Fruit fly (Drosophila melanogaster) whole organism, prepupa: ENCODE results near the gene CG17349.

Experiments
- Blimp-1 ChIP-seq: fragments of 200-800 bp; sonication (Bioruptor generic); optimal IDR thresholded peaks from 3 replicates; lab custom pipeline; 2017; ENCODE audit warnings: missing biosample characterization, missing genetic modification characterization, mild to moderate bottlenecking, moderate library complexity, missing genetic modification reagents
- CG10631 ChIP-seq: fragments of 200-800 bp; sonication (Bioruptor generic); optimal IDR thresholded peaks from 2 replicates; lab custom pipeline; 2016; ENCODE audit warnings: missing biosample characterization, missing genetic modification characterization
- CG10669 ChIP-seq: fragments of 200-800 bp; sonication (Bioruptor generic); optimal IDR thresholded peaks from 3 replicates; lab custom pipeline; 2018; ENCODE audit warnings: missing biosample characterization, mild to moderate bottlenecking, missing genetic modification characterization, moderate library complexity
- CG11294 ChIP-seq: fragments of 200-800 bp; sonication (Bioruptor generic); IDR thresholded peaks from 2 replicates; pipeline ENCODE4 v1.3.6; 2022; ENCODE audit warnings: missing biosample characterization, missing genetic modification characterization
- CG16779 ChIP-seq: fragments of 200-800 bp; sonication (Bioruptor generic); optimal IDR thresholded peaks from 3 replicates; lab custom pipeline; 2017; ENCODE audit warnings: missing biosample characterization, mild to moderate bottlenecking, missing genetic modification characterization
- CG3032 ChIP-seq: fragments of 200-800 bp; optimal IDR thresholded peaks from 2 replicates; lab custom pipeline; 2019; ENCODE audit warnings: missing biosample characterization, mild to moderate bottlenecking, missing genetic modification characterization, moderate library complexity
- CG31627 ChIP-seq: fragments of 200-800 bp; sonication (Bioruptor generic); optimal IDR thresholded peaks from 3 replicates; lab custom pipeline; 2016; ENCODE audit warnings: missing biosample characterization, missing genetic modification characterization
- CG32006 ChIP-seq: fragments of 200-800 bp; sonication (Bioruptor generic); optimal IDR thresholded peaks from 3 replicates; lab custom pipeline; 2017; ENCODE audit warnings: missing biosample characterization, mild to moderate bottlenecking, missing genetic modification characterization
- CG6163 ChIP-seq: fragments of 200-800 bp; sonication (Bioruptor generic); IDR thresholded peaks from 3 replicates; pipeline ENCODE4 v1.3.6; 2022; ENCODE audit warnings: missing biosample characterization, missing genetic modification characterization
- CG6276 ChIP-seq: fragments of 200-800 bp; sonication (Bioruptor generic); optimal IDR thresholded peaks from 2 replicates; lab custom pipeline; 2017; ENCODE audit warnings: missing biosample characterization, mild to moderate bottlenecking, missing genetic modification characterization
- CG6792 ChIP-seq: fragments of 200-800 bp; sonication (Bioruptor generic); optimal IDR thresholded peaks from 3 replicates; lab custom pipeline; 2016; ENCODE audit warnings: missing biosample characterization, missing genetic modification characterization
- CG7368 ChIP-seq: fragments of 200-800 bp; sonication (Bioruptor generic); optimal IDR thresholded peaks from 3 replicates; lab custom pipeline; 2016; ENCODE audit warnings: missing biosample characterization, missing genetic modification characterization
- CG8119 ChIP-seq: fragments of 200-800 bp; sonication (Bioruptor generic); IDR thresholded peaks from 3 replicates; pipeline ENCODE4 v1.3.6; 2022; ENCODE audit warnings: missing biosample characterization, missing genetic modification characterization
- CG8319 ChIP-seq: fragments of 200-800 bp; sonication (Bioruptor generic); optimal IDR thresholded peaks from 3 replicates; lab custom pipeline; 2016; ENCODE audit warnings: missing biosample characterization, missing genetic modification characterization
- CG8632 ChIP-seq: fragments of 200-800 bp; sonication (Bioruptor generic); optimal IDR thresholded peaks from 3 replicates; lab custom pipeline; 2016; ENCODE audit warnings: missing biosample characterization, missing genetic modification characterization
- Eip75B ChIP-seq: fragments of 200-800 bp; sonication (Bioruptor generic); optimal IDR thresholded peaks from 3 replicates; lab custom pipeline; 2016; ENCODE audit warnings: missing biosample characterization, missing genetic modification characterization
- Eip78C ChIP-seq: fragments of 200-800 bp; sonication (Bioruptor generic); peaks from one replicate; lab custom pipeline; 2016; ENCODE audit warnings: missing biosample characterization, missing genetic modification characterization
- Eip93F ChIP-seq: fragments of 200-800 bp; sonication (Bioruptor generic); optimal IDR thresholded peaks from 2 replicates; lab custom pipeline; 2016; ENCODE audit warnings: missing biosample characterization, mild to moderate bottlenecking, missing genetic modification characterization
- Ets21C ChIP-seq: fragments of 200-800 bp; sonication (Bioruptor generic); optimal IDR thresholded peaks from 3 replicates; lab custom pipeline; 2016; ENCODE audit warnings: missing biosample characterization, missing genetic modification characterization
- Ets96B ChIP-seq: fragments of 200-800 bp; optimal IDR thresholded peaks from 2 replicates; lab custom pipeline; 2019; ENCODE audit warnings: missing biosample characterization, mild to moderate bottlenecking, missing genetic modification characterization, moderate library complexity
- Gug ChIP-seq: fragments of 200-800 bp; sonication (Bioruptor generic); IDR thresholded peaks from 2 replicates; pipeline ENCODE4 v1.3.6; 2022; ENCODE audit warnings: missing biosample characterization, missing genetic modification characterization
- Hr38 ChIP-seq: sonication (Bioruptor generic); optimal IDR thresholded peaks from 2 replicates; lab custom pipeline; 2016; ENCODE audit warnings: missing biosample characterization, missing genetic modification characterization
- Lpt ChIP-seq: fragments of 200-800 bp; sonication (Bioruptor generic); optimal IDR thresholded peaks from 3 replicates; lab custom pipeline; 2016; ENCODE audit warnings: missing biosample characterization, missing genetic modification characterization
- OdsH ChIP-seq: fragments of 200-800 bp; sonication (Bioruptor generic); optimal IDR thresholded peaks from 3 replicates; lab custom pipeline; 2016; ENCODE audit warnings: missing biosample characterization, missing genetic modification characterization
- Sox102F ChIP-seq: fragments of 200-800 bp; sonication (Bioruptor generic); optimal IDR thresholded peaks from 2 replicates; lab custom pipeline; 2016; ENCODE audit warnings: missing biosample characterization, mild to moderate bottlenecking, missing genetic modification characterization
- Sox14 ChIP-seq: fragments of 200-800 bp; sonication (Bioruptor generic); optimal IDR thresholded peaks from 3 replicates; lab custom pipeline; 2016; ENCODE audit warnings: missing biosample characterization, missing genetic modification characterization
- Sox15 ChIP-seq: fragments of 200-800 bp; sonication (Bioruptor generic); optimal IDR thresholded peaks from 3 replicates; lab custom pipeline; 2016; ENCODE audit warnings: missing biosample characterization, missing genetic modification characterization
- achi ChIP-seq: fragments of 200-800 bp; sonication (Bioruptor generic); optimal IDR thresholded peaks from 3 replicates; lab custom pipeline; 2016; ENCODE audit warnings: missing biosample characterization, missing genetic modification characterization
- acj6 ChIP-seq: fragments of 200-800 bp; sonication (Bioruptor generic); optimal IDR thresholded peaks from 3 replicates; lab custom pipeline; 2016; ENCODE audit warnings: missing biosample characterization, missing genetic modification characterization
- dac ChIP-seq: fragments of 200-800 bp; sonication (Bioruptor generic); optimal IDR thresholded peaks from 2 replicates; lab custom pipeline; 2017; ENCODE audit warnings: missing biosample characterization, mild to moderate bottlenecking, missing genetic modification characterization
- fd59A ChIP-seq: fragments of 200-800 bp; sonication (Bioruptor generic); optimal IDR thresholded peaks from 2 replicates; lab custom pipeline; 2017; ENCODE audit warnings: missing biosample characterization, mild to moderate bottlenecking, missing genetic modification characterization, missing genetic modification reagents
- fkh ChIP-seq: fragments of 200-800 bp; sonication (Bioruptor generic); optimal IDR thresholded peaks from 3 replicates; lab custom pipeline; 2017; ENCODE audit warnings: missing biosample characterization, mild to moderate bottlenecking, missing genetic modification characterization, moderate library complexity
- net ChIP-seq: fragments of 200-800 bp; sonication (Bioruptor generic); optimal IDR thresholded peaks from 3 replicates; lab custom pipeline; 2016; ENCODE audit warnings: missing biosample characterization, missing genetic modification characterization
- salr ChIP-seq, 2 experiments: fragments of 200-800 bp; sonication (Bioruptor generic); optimal IDR thresholded peaks; 3 replicates each; lab custom pipeline; 2016 to 2018; ENCODE audit warnings: missing biosample characterization in 2 of 2, missing genetic modification characterization in 2 of 2, mild to moderate bottlenecking in 1 of 2
- ss ChIP-seq, 2 experiments: fragments of 200-800 bp; sonication (Bioruptor generic); optimal IDR thresholded peaks; 2 replicates in 1 of 2; 3 replicates in 1 of 2; lab custom pipeline; 2017 to 2018; ENCODE audit warnings: mild to moderate bottlenecking in 2 of 2, missing biosample characterization in 2 of 2, missing genetic modification characterization in 2 of 2, moderate library complexity in 1 of 2
- topi ChIP-seq: fragments of 200-800 bp; sonication (Bioruptor generic); optimal IDR thresholded peaks from 3 replicates; lab custom pipeline; 2016; ENCODE audit warnings: missing biosample characterization, missing genetic modification characterization
- vri ChIP-seq: fragments of 200-800 bp; sonication (Bioruptor generic); optimal IDR thresholded peaks from 3 replicates; lab custom pipeline; 2016; ENCODE audit warnings: missing biosample characterization, mild to moderate bottlenecking, missing genetic modification characterization

Gene CG17349

dm6 chr2L:19416602-19417497 is 46.6 kb downstream of the CG17349 start, which contains the start of gene Lectin-galC1 (continued):
- peak; percentile 75 for TF ChIP-seq net (GFP tag; lab: Kevin White, UChicago)
- peak; percentile 12 for TF ChIP-seq CG6792 (GFP tag; lab: Kevin White, UChicago)
- peak; percentile 76 for TF ChIP-seq Eip78C
- TF ChIP-seq Eip75B (GFP tag; lab: Kevin White, UChicago): peak; percentile 37
- TF ChIP-seq fkh: peak; percentile 77
- TF ChIP-seq Lpt (GFP tag; lab: Kevin White, UChicago): peak; percentile 66
- TF ChIP-seq ss (GFP tag; optimal IDR thresholded peaks at IDR 0.05; lab: Kevin White, UChicago): no peak
- peak; percentile 32 for TF ChIP-seq dac (GFP tag; lab: Kevin White, UChicago)
- TF ChIP-seq fd59A (GFP tag; lab: Kevin White, UChicago): no peak
- peak; percentile 4 for TF ChIP-seq topi
- peak; percentile 4 for TF ChIP-seq CG10669
- peak; percentile 72 for TF ChIP-seq achi (GFP tag; lab: Kevin White, UChicago)
- peak; percentile 42 for TF ChIP-seq CG16779 (tag; lab: Kevin White, UChicago)
- peak; percentile 49 for TF ChIP-seq acj6
- no peak for TF ChIP-seq Blimp-1 (GFP tag; lab: Kevin White, UChicago)
- no peak for TF ChIP-seq Ets96B (tag; lab: Kevin White, UChicago)
- TF ChIP-seq CG8119 (GFP tag; lab: Robert Waterston, UW): peak; percentile 74; the same call in 2 of the 3 replicates
- peak in 1 of 2 experiments; percentile 33 for TF ChIP-seq salr (GFP tag; optimal IDR thresholded peaks at IDR 0.05; lab: Kevin White, UChicago)
- TF ChIP-seq CG8319 (GFP tag; lab: Kevin White, UChicago): no peak
- peak; percentile 78 for TF ChIP-seq OdsH (GFP tag; lab: Kevin White, UChicago)
- TF ChIP-seq Gug (GFP tag; lab: Robert Waterston, UW): peak; percentile 66
- TF ChIP-seq CG3032: no peak
- TF ChIP-seq CG10631 (GFP tag; lab: Kevin White, UChicago): peak; percentile 33
- peak; percentile 61 for TF ChIP-seq CG6276
- no peak for TF ChIP-seq Ets21C (GFP tag; lab: Kevin White, UChicago)
- TF ChIP-seq CG31627 (GFP tag; lab: Kevin White, UChicago): peak; percentile 36
- TF ChIP-seq CG32006: peak; percentile 82
- no peak for TF ChIP-seq Sox102F

DNA sequence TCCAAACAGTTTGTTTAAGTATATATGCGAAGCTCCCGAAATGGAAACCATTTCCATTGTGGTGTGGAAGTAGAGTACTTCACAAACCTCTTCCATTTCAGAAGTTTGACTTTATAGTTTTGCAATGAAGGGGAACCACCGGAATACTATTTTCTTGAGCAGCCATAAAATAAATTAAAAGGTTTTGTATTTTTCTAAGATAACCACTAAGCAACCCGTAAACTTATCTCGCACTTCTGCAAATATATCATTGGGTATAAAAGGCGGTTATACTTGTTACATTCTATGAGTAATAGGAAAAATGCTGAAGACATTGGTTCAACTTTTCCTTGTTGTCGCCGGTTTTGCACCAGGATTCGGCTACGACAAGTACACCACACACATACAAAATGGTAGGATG is 47.8 kb downstream of the CG17349 start, which contains the start of gene lectin-37Da:
lectin-37Da (plus strand) TSS at position 301 of the 400 bp plus-strand sequence.
- TF ChIP-seq Eip78C: no peak
- TF ChIP-seq, all 60 proteins: peak for 0

DNA sequence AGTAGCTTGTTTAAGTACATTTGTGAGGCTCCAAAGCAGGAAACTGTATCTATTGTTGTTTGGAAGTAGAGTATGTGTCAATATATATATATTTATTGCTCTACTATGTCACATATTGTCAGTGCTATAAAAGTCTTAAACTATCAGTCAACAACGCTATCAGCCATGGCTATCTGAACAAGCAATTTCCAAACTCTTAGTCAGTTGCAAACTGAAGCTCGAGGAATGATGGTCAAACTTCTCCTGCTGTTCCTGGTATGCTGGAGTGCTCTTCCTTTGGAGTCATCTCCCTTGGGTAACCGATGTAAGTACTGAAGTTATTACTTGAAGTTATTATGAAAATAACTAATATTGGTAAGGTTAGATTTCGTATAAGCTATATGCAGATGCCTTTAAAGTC is 48.6 kb downstream of the CG17349 start, which contains the start of gene lectin-37Db:
lectin-37Db (plus strand) TSS at position 204 of the 400 bp plus-strand sequence.
- TF ChIP-seq CG6792 (GFP tag; lab: Kevin White, UChicago): no peak
- no peak for TF ChIP-seq Eip78C
- no peak for TF ChIP-seq Ets96B (tag; lab: Kevin White, UChicago)
- TF ChIP-seq Eip93F: no peak
- TF ChIP-seq CG6163: no peak
- no peak for TF ChIP-seq vri (GFP tag; lab: Kevin White, UChicago)
- TF ChIP-seq CG31627 (GFP tag; lab: Kevin White, UChicago): no peak
- TF ChIP-seq CG8632 (GFP tag; lab: Kevin White, UChicago): no peak
- TF ChIP-seq CG8119 (GFP tag; lab: Robert Waterston, UW): no peak
- TF ChIP-seq Sox15 (GFP tag; lab: Kevin White, UChicago): no peak
- TF ChIP-seq Hr38: no peak
- TF ChIP-seq Ets21C (GFP tag; lab: Kevin White, UChicago): no peak
- no peak for TF ChIP-seq Sox14 (GFP tag; lab: Kevin White, UChicago)
- no peak for TF ChIP-seq CG7368 (GFP tag; lab: Kevin White, UChicago)
- no peak for TF ChIP-seq CG11294 (GFP tag; lab: Robert Waterston, UW)
- no peak for TF ChIP-seq CG6276
